Worm (Caenorhabditis elegans) whole organism, L1 larva: Measurements from ENCODE around the gene C50F7.5.

Experiments used
- efl-1 ChIP-seq, 4 experiments: fragments of 150-350 bp; optimal IDR thresholded peaks in 3 of 4; peaks in 1 of 4; 1 replicate in 1 of 4; 2 replicates in 3 of 4; lab custom pipeline; 2014; ENCODE audit warnings: missing biosample characterization in 2 of 4, missing genetic modification characterization in 2 of 4, missing genetic modification reagents in 2 of 4
- irx-1 ChIP-seq: sonication (generic microtip); optimal IDR thresholded peaks from 2 replicates; lab custom pipeline; 2016; ENCODE audit warnings: missing genetic modification characterization, missing compliant biosample characterization
- mdl-1 ChIP-seq, 2 experiments: fragments of 150-350 bp; optimal IDR thresholded peaks; 2 replicates each; lab custom pipeline; 2014 to 2017; ENCODE audit warnings: missing biosample characterization in 2 of 2, missing genetic modification characterization in 2 of 2, inconsistent platforms in 1 of 2
- nhr-28 ChIP-seq: fragments of 150-350 bp; optimal IDR thresholded peaks from 2 replicates; lab custom pipeline; 2014; ENCODE audit warnings: missing biosample characterization, missing genetic modification characterization
- nhr-76 ChIP-seq: sonication (generic microtip); optimal IDR thresholded peaks from 2 replicates; lab custom pipeline; 2017; ENCODE audit warnings: missing biosample characterization, missing genetic modification characterization
- unc-86 ChIP-seq: sonication (generic microtip); optimal IDR thresholded peaks from 2 replicates; lab custom pipeline; 2016; ENCODE audit warnings: missing genetic modification characterization, missing compliant biosample characterization
- ztf-4 ChIP-seq: fragments of 150-350 bp; optimal IDR thresholded peaks from 2 replicates; lab custom pipeline; 2014; ENCODE audit warnings: missing biosample characterization, missing genetic modification characterization

DNA sequence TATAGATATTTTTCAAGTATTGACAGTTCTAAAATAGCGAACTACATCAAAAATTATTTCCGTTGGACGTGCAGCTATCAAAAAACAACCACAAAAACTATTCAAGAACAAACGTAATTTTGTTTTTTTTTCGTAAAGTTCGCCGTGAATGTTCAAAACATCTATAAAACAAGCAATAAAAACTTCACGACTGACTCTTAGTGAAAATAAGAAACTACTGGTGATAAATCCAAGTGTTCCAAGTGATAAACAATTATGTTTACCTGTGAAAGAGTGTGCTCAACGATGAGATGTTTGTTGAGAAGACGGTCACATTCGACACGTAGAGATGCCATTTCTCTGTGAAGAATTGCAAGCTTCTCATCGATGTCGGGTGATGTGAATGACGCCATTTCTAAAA, 3.7 kb upstream of the C50F7.5 start, which contains the start of gene C50F7.6:
- TF ChIP-seq nhr-76 (tag; lab: Kevin White, UChicago) (no peak), mdl-1 (tag; optimal IDR thresholded peaks at IDR 0.05; lab: Kevin White, UChicago) (no peak), ztf-4 (tag; lab: Kevin White, UChicago) (no peak), efl-1 (optimal IDR thresholded peaks at IDR 0.05; lab: Kevin White, UChicago) (no peak), efl-1 (GFP tag; optimal IDR thresholded peaks at IDR 0.05 in 1 of 2; lab: Kevin White, UChicago) (no peak), nhr-28 (tag; lab: Kevin White, UChicago) (no peak), irx-1 (no peak), unc-86 (no peak)
